Worm (Caenorhabditis elegans): ENCODE measurements around the gene tbc-8.

tbc-8 gene

ce11 chrIII:10407198-10407663 is 42.5 kb downstream of the tbc-8 start, which contains the start of gene hat-1 (continued):
- peak; percentile 63 for TF ChIP-seq F23B12.7 (tag; optimal IDR thresholded peaks at IDR 0.05; ENCODE audit: insufficient read depth)
- peak; percentile 92 for TF ChIP-seq Y95B8A.8 (GFP tag; IDR thresholded peaks at IDR 0.05)
- no peak for TF ChIP-seq sdz-38 (tag; optimal IDR thresholded peaks at IDR 0.05)
- peak; percentile 97 for TF ChIP-seq lin-40 (tag; optimal IDR thresholded peaks at IDR 0.05)
- peak; percentile 94 for TF ChIP-seq K11D2.4 (GFP tag; IDR thresholded peaks at IDR 0.05)
- no peak for TF ChIP-seq T26A5.8 (tag; optimal IDR thresholded peaks at IDR 0.05)
- peak; percentile 82 for TF ChIP-seq ztf-28 (GFP tag; IDR thresholded peaks at IDR 0.05)
- TF ChIP-seq bed-1 (GFP tag; IDR thresholded peaks at IDR 0.05) = no peak
- no peak for TF ChIP-seq hlh-26 (GFP tag; conservative IDR thresholded peaks at IDR 0.05)
- TF ChIP-seq nfya-2 (GFP tag; IDR thresholded peaks at IDR 0.05) = no peak
- peak; percentile 84 for TF ChIP-seq hsf-1 (GFP tag; IDR thresholded peaks at IDR 0.05)
- TF ChIP-seq rec-8 (tag; optimal IDR thresholded peaks at IDR 0.05) = peak in 1 of 2 experiments; percentile 55
- peak; percentile 4 to 92 (median 49) for TF ChIP-seq lin-35 (GFP tag; optimal IDR thresholded peaks at IDR 0.05)
- no peak for TF ChIP-seq mxl-1 (tag; optimal IDR thresholded peaks at IDR 0.05)
- peak; percentile 92 for TF ChIP-seq ceh-27 (GFP tag; optimal IDR thresholded peaks at IDR 0.05)
- 0 out of 2 replicates have a peak, but pooled peaks have one; percentile 57 for TF ChIP-seq Y67H2A.10 (GFP tag; conservative IDR thresholded peaks at IDR 0.05)
- peak; percentile 88 for TF ChIP-seq ceh-100 (GFP tag; IDR thresholded peaks at IDR 0.05)
- peak; percentile 76 for TF ChIP-seq pha-4 (tag; optimal IDR thresholded peaks at IDR 0.05)
- TF ChIP-seq madf-6 (GFP tag; IDR thresholded peaks at IDR 0.05) = peak; percentile 96
- peak; percentile 54; the same call in 1 of the 2 replicates for TF ChIP-seq egrh-3 (GFP tag; IDR thresholded peaks at IDR 0.05)
- TF ChIP-seq ets-4 (GFP tag; optimal IDR thresholded peaks at IDR 0.05) = no peak
- peak; percentile 96 for TF ChIP-seq lin-54 (GFP tag; optimal IDR thresholded peaks at IDR 0.05)
- TF ChIP-seq nhr-120 (GFP tag; IDR thresholded peaks at IDR 0.05) = no peak
- TF ChIP-seq F57C9.4 (tag; optimal IDR thresholded peaks at IDR 0.05) = no peak
- peak; percentile 96 for TF ChIP-seq Y53G8AR.9 (GFP tag; conservative IDR thresholded peaks at IDR 0.05)
- TF ChIP-seq zim-3 (tag; optimal IDR thresholded peaks at IDR 0.05) = peak; percentile 16
- TF ChIP-seq atf-7 (tag; optimal IDR thresholded peaks at IDR 0.05) = peak; percentile 92
- TF ChIP-seq mel-28 (tag; optimal IDR thresholded peaks at IDR 0.05; ENCODE audit: borderline replicate concordance) = peak; percentile 49
- no peak for TF ChIP-seq lag-1 (GFP tag; IDR thresholded peaks at IDR 0.05)
- peak; percentile 89 for TF ChIP-seq C06A6.2 (GFP tag; conservative IDR thresholded peaks at IDR 0.05)
- peak; percentile 93 for TF ChIP-seq madf-3 (GFP tag; IDR thresholded peaks at IDR 0.05)
- peak; percentile 99 for TF ChIP-seq B0336.3 (GFP tag; IDR thresholded peaks at IDR 0.05)
- no peak for TF ChIP-seq akir-1 (GFP tag; optimal IDR thresholded peaks at IDR 0.05)
- TF ChIP-seq ccch-3 (GFP tag; optimal IDR thresholded peaks at IDR 0.05) = no peak
- no peak for TF ChIP-seq him-1 (tag; optimal IDR thresholded peaks at IDR 0.05)
- peak; percentile 79 for TF ChIP-seq F49E8.2 (tag; optimal IDR thresholded peaks at IDR 0.05; ENCODE audit: insufficient read depth)
- no peak for TF ChIP-seq F10E7.11 (tag; optimal IDR thresholded peaks at IDR 0.05)
- no peak for TF ChIP-seq aptf-3 (GFP tag; IDR thresholded peaks at IDR 0.05)
- TF ChIP-seq ZK185.1 (tag; optimal IDR thresholded peaks at IDR 0.05; ENCODE audit: poor library complexity, severe bottlenecking) = no peak
- TF ChIP-seq ekl-4 (GFP tag; IDR thresholded peaks at IDR 0.05) = peak; percentile 97
- peak; percentile 97 for TF ChIP-seq nfyb-1 (GFP tag; IDR thresholded peaks at IDR 0.05)
- no peak for TF ChIP-seq nhr-179 (tag; optimal IDR thresholded peaks at IDR 0.05)
- no peak for TF ChIP-seq nhr-90 (tag; optimal IDR thresholded peaks at IDR 0.05)
- TF ChIP-seq Y56A3A.18 (GFP tag; IDR thresholded peaks at IDR 0.05) = peak; percentile 90
- no peak for TF ChIP-seq F57A8.1 (GFP tag; optimal IDR thresholded peaks at IDR 0.05)
- TF ChIP-seq nhr-27 (tag; optimal IDR thresholded peaks at IDR 0.05) = no peak
- TF ChIP-seq lir-1 (GFP tag; conservative IDR thresholded peaks at IDR 0.05) = peak; percentile 89
- TF ChIP-seq attf-6 (GFP tag; IDR thresholded peaks at IDR 0.05) = peak; percentile 83

All from whole organism, young adult.